3 worm cellular contexts compared by ENCODE assay signal in genomic region chrII:11427322-11427721, ce11.
TF ChIP-seq lines count a peak whose summit lies in the region.

No protein-coding gene starts in this region.

TF ChIP-seq in whole organism, L3 larva, 47 proteins besides CTCF, POLR2A, EP300 and RAD21:
- no peak for TF ChIP-seq nhr-28 (tag; optimal IDR thresholded peaks at IDR 0.05; lab: Kevin White, UChicago)
- peak; percentile 1 for TF ChIP-seq pqm-1 (tag; optimal IDR thresholded peaks at IDR 0.05; lab: Kevin White, UChicago)
- peak; percentile 56 for TF ChIP-seq elt-2 (tag; optimal IDR thresholded peaks at IDR 0.05; lab: Kevin White, UChicago)

TF ChIP-seq in whole organism, L4 larva, 104 proteins besides CTCF, POLR2A, EP300 and RAD21:
- TF ChIP-seq dmd-6 (GFP tag; IDR thresholded peaks at IDR 0.05; lab: Robert Waterston, UW): peak; percentile 90
- peak; percentile 9 for TF ChIP-seq aha-1 (tag; lab: Kevin White, UChicago)
- no peak for TF ChIP-seq lin-15B (tag; optimal IDR thresholded peaks at IDR 0.05; lab: Kevin White, UChicago)
- no peak for TF ChIP-seq tra-1 (GFP tag; IDR thresholded peaks at IDR 0.05; lab: Robert Waterston, UW)
- no peak for TF ChIP-seq D1046.2 (GFP tag; IDR thresholded peaks at IDR 0.05; lab: Robert Waterston, UW)
- TF ChIP-seq unc-39 (tag; optimal IDR thresholded peaks at IDR 0.05; lab: Kevin White, UChicago): no peak
- TF ChIP-seq hlh-11 (tag; optimal IDR thresholded peaks at IDR 0.05; lab: Kevin White, UChicago): peak; percentile 14
- no peak for TF ChIP-seq nhr-111 (GFP tag; optimal IDR thresholded peaks at IDR 0.05; lab: Kevin White, UChicago)
- TF ChIP-seq F10B5.3 (tag; optimal IDR thresholded peaks at IDR 0.05; lab: Kevin White, UChicago): no peak
- TF ChIP-seq fkh-10 (GFP tag; optimal IDR thresholded peaks at IDR 0.05; lab: Kevin White, UChicago): no peak
- no peak for TF ChIP-seq ceh-44 (GFP tag; IDR thresholded peaks at IDR 0.05; lab: Robert Waterston, UW)
- no peak for TF ChIP-seq nhr-10 (tag; optimal IDR thresholded peaks at IDR 0.05; lab: Kevin White, UChicago)
- TF ChIP-seq dmd-9 (GFP tag; IDR thresholded peaks at IDR 0.05; lab: Robert Waterston, UW): no peak
- no peak for TF ChIP-seq egl-43 (GFP tag; IDR thresholded peaks at IDR 0.05; lab: Robert Waterston, UW)
- no peak for TF ChIP-seq nhr-237 (tag; optimal IDR thresholded peaks at IDR 0.05; lab: Kevin White, UChicago)
- TF ChIP-seq F44E2.7 (GFP tag; IDR thresholded peaks at IDR 0.05; lab: Robert Waterston, UW): no peak
- no peak for TF ChIP-seq tag-97 (GFP tag; IDR thresholded peaks at IDR 0.05; lab: Robert Waterston, UW)
- TF ChIP-seq nhr-28 (tag; optimal IDR thresholded peaks at IDR 0.05; lab: Kevin White, UChicago): no peak
- no peak for TF ChIP-seq lin-39 (tag; optimal IDR thresholded peaks at IDR 0.05; lab: Kevin White, UChicago)
- TF ChIP-seq arid-1 (GFP tag; conservative IDR thresholded peaks at IDR 0.05; lab: Robert Waterston, UW): no peak

TF ChIP-seq in whole organism, young adult, 124 proteins besides CTCF, POLR2A, EP300 and RAD21:
- TF ChIP-seq Y95B8A.8 (GFP tag; IDR thresholded peaks at IDR 0.05; lab: Robert Waterston, UW) (no peak), F39B2.1 (GFP tag; IDR thresholded peaks at IDR 0.05; lab: Robert Waterston, UW) (no peak), ama-1 (optimal IDR thresholded peaks at IDR 0.05; lab: Kevin White, UChicago) (no peak), ama-1 (GFP tag; optimal IDR thresholded peaks at IDR 0.05; lab: Kevin White, UChicago) (no peak), C17E4.6 (GFP tag; IDR thresholded peaks at IDR 0.05; lab: Robert Waterston, UW) (no peak), atf-7 (tag; optimal IDR thresholded peaks at IDR 0.05; lab: Kevin White, UChicago) (peak; percentile 27), tbx-9 (tag; optimal IDR thresholded peaks at IDR 0.05; lab: Kevin White, UChicago; ENCODE audit: borderline replicate concordance) (no peak), efl-1 (GFP tag; optimal IDR thresholded peaks at IDR 0.05; lab: Kevin White, UChicago) (no peak), ets-4 (GFP tag; optimal IDR thresholded peaks at IDR 0.05; lab: Kevin White, UChicago) (peak; percentile 47), egl-18 (GFP tag; IDR thresholded peaks at IDR 0.05; lab: Robert Waterston, UW) (no peak), fkh-3 (tag; optimal IDR thresholded peaks at IDR 0.05; lab: Kevin White, UChicago) (no peak), lin-26 (GFP tag; IDR thresholded peaks at IDR 0.05; lab: Robert Waterston, UW) (no peak), T07F8.4 (tag; optimal IDR thresholded peaks at IDR 0.05; lab: Kevin White, UChicago) (no peak), nhr-80 (tag; optimal IDR thresholded peaks at IDR 0.05; lab: Kevin White, UChicago) (peak; percentile 91), madf-8 (GFP tag; conservative IDR thresholded peaks at IDR 0.05; lab: Robert Waterston, UW) (no peak), C06A6.2 (GFP tag; conservative IDR thresholded peaks at IDR 0.05; lab: Robert Waterston, UW) (no peak), lsl-1 (GFP tag; optimal IDR thresholded peaks at IDR 0.05; lab: Kevin White, UChicago) (no peak), hmg-1.2 (GFP tag; IDR thresholded peaks at IDR 0.05; lab: Robert Waterston, UW) (no peak), let-607 (tag; optimal IDR thresholded peaks at IDR 0.05; lab: Kevin White, UChicago) (peak in 1 of 2 experiments; percentile 15), dox-1 (GFP tag; IDR thresholded peaks at IDR 0.05; lab: Robert Waterston, UW) (0 out of 2 replicates have a peak, but pooled peaks have one; percentile 41), snpc-1.1 (tag; optimal IDR thresholded peaks at IDR 0.05; lab: Kevin White, UChicago; ENCODE audit: insufficient read depth) (no peak), F55B11.4 (tag; optimal IDR thresholded peaks at IDR 0.05; lab: Kevin White, UChicago; ENCODE audit: borderline replicate concordance, insufficient read depth) (no peak)
